Fruit fly (Drosophila melanogaster) whole organism, prepupa: ENCODE data around the gene Cad87A.

Experiments
- CG11762 ChIP-seq: fragments of 200-800 bp; sonication (Bioruptor generic); optimal IDR thresholded peaks from 3 replicates; lab custom pipeline; 2016; ENCODE audit warnings: missing biosample characterization, missing genetic modification characterization; ENCODE audit not compliant: insufficient read depth
- CG3032 ChIP-seq: fragments of 200-800 bp; optimal IDR thresholded peaks from 2 replicates; lab custom pipeline; 2019; ENCODE audit warnings: missing biosample characterization, mild to moderate bottlenecking, missing genetic modification characterization, moderate library complexity
- Hr38 ChIP-seq: sonication (Bioruptor generic); optimal IDR thresholded peaks from 2 replicates; lab custom pipeline; 2016; ENCODE audit warnings: missing biosample characterization, missing genetic modification characterization
- Smox ChIP-seq: fragments of 200-800 bp; sonication (Bioruptor generic); optimal IDR thresholded peaks from 3 replicates; lab custom pipeline; 2016; ENCODE audit warnings: missing biosample characterization, missing genetic modification characterization
- Sox15 ChIP-seq: fragments of 200-800 bp; sonication (Bioruptor generic); optimal IDR thresholded peaks from 3 replicates; lab custom pipeline; 2016; ENCODE audit warnings: missing biosample characterization, missing genetic modification characterization
- achi ChIP-seq: fragments of 200-800 bp; sonication (Bioruptor generic); optimal IDR thresholded peaks from 3 replicates; lab custom pipeline; 2016; ENCODE audit warnings: missing biosample characterization, missing genetic modification characterization
- esn ChIP-seq: fragments of 200-800 bp; sonication (Bioruptor generic); optimal IDR thresholded peaks from 2 replicates; lab custom pipeline; 2016; ENCODE audit warnings: missing biosample characterization, mild to moderate bottlenecking, missing genetic modification characterization, moderate library complexity
- fd59A ChIP-seq: fragments of 200-800 bp; sonication (Bioruptor generic); optimal IDR thresholded peaks from 2 replicates; lab custom pipeline; 2017; ENCODE audit warnings: missing biosample characterization, mild to moderate bottlenecking, missing genetic modification characterization, missing genetic modification reagents
- lz ChIP-seq: fragments of 200-800 bp; sonication (Bioruptor generic); optimal IDR thresholded peaks from 3 replicates; lab custom pipeline; 2016; ENCODE audit warnings: missing biosample characterization, missing genetic modification characterization

DNA sequence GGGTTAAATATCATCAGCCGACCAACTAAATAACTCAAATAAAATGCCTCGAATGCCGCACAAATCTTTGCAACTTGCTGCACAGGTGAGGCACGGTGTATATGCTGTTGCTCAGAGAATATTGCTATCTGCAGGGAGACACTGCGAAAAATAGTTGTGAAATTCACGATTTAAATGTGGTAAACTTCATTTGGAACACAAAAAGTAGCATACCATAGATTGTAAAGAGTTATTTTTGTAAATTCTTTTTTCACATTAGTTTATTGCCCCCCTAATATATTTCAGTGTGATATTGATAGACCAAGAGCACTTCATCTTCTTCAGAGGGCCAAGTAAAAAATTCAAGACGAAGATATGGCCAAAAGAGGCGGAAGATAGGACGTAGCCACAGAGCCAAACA is 28.3 kb downstream of the Cad87A start:
- TF ChIP-seq lz (GFP tag; lab: Kevin White, UChicago): peak; percentile 60
- TF ChIP-seq Smox (GFP tag; lab: Kevin White, UChicago): peak; percentile 40
- TF ChIP-seq CG11762 (GFP tag; lab: Kevin White, UChicago): peak; percentile 73
- peak; percentile 88 for TF ChIP-seq CG3032 (tag; lab: Kevin White, UChicago)
- peak; percentile 60 for TF ChIP-seq esn (GFP tag; lab: Kevin White, UChicago)
- TF ChIP-seq Sox15: peak; percentile 35
- peak; percentile 84 for TF ChIP-seq fd59A (GFP tag; lab: Kevin White, UChicago)
- no peak for TF ChIP-seq Hr38 (GFP tag; lab: Kevin White, UChicago)
- TF ChIP-seq achi (GFP tag; lab: Kevin White, UChicago): peak; percentile 84
